In genomic region chrV:8404339-8404738, ce11 we compare ENCODE assay signal across 4 worm cellular contexts.
TF ChIP-seq lines count a peak whose summit lies in the region.

No protein-coding gene starts in this region.

TF ChIP-seq in whole organism, L1 larva, 84 proteins besides CTCF, POLR2A, EP300 and RAD21:
- TF ChIP-seq elt-3 (tag; optimal IDR thresholded peaks at IDR 0.05; lab: Kevin White, UChicago) (peak in 3 of 6 experiments; percentile 44 to 59 (median 54)), ceh-8 (GFP tag; optimal IDR thresholded peaks at IDR 0.05; lab: Kevin White, UChicago) (no peak), blmp-1 (tag; optimal IDR thresholded peaks at IDR 0.05; lab: Kevin White, UChicago) (peak; percentile 59), unc-30 (tag; optimal IDR thresholded peaks at IDR 0.05; lab: Kevin White, UChicago) (no peak), zip-4 (GFP tag; optimal IDR thresholded peaks at IDR 0.05; lab: Kevin White, UChicago) (no peak), ztf-4 (tag; optimal IDR thresholded peaks at IDR 0.05; lab: Kevin White, UChicago) (no peak)

TF ChIP-seq in whole organism, L2 larva, 48 proteins besides CTCF, POLR2A, EP300 and RAD21:
- TF ChIP-seq blmp-1 (tag; optimal IDR thresholded peaks at IDR 0.05; lab: Kevin White, UChicago; ENCODE audit: insufficient read depth) (peak; percentile 15), ztf-1 (GFP tag; conservative IDR thresholded peaks at IDR 0.05; lab: Robert Waterston, UW) (no peak), lin-39 (tag; optimal IDR thresholded peaks at IDR 0.05; lab: Kevin White, UChicago) (no peak), sma-9 (GFP tag; optimal IDR thresholded peaks at IDR 0.05; lab: Kevin White, UChicago) (peak; percentile 24), sma-9 (tag; optimal IDR thresholded peaks at IDR 0.05; lab: Kevin White, UChicago) (no peak), ztf-11 (tag; optimal IDR thresholded peaks at IDR 0.05; lab: Kevin White, UChicago) (no peak), ztf-4 (tag; optimal IDR thresholded peaks at IDR 0.05; lab: Kevin White, UChicago) (no peak), nhr-23 (tag; optimal IDR thresholded peaks at IDR 0.05; lab: Kevin White, UChicago) (no peak), egl-27 (tag; optimal IDR thresholded peaks at IDR 0.05; lab: Kevin White, UChicago) (no peak), nhr-25 (tag; optimal IDR thresholded peaks at IDR 0.05; lab: Kevin White, UChicago) (no peak), F13H6.1 (tag; optimal IDR thresholded peaks at IDR 0.05; lab: Kevin White, UChicago) (no peak), unc-62 (GFP tag; optimal IDR thresholded peaks at IDR 0.05; lab: Kevin White, UChicago) (no peak)

TF ChIP-seq in whole organism, L3 larva, 47 proteins besides CTCF, POLR2A, EP300 and RAD21:
- TF ChIP-seq elt-3 (tag; optimal IDR thresholded peaks at IDR 0.05; lab: Kevin White, UChicago), result peak in 1 of 3 experiments; percentile 55
- TF ChIP-seq nhr-25 (tag; optimal IDR thresholded peaks at IDR 0.05; lab: Kevin White, UChicago), result peak; percentile 6
- TF ChIP-seq aly-2 (tag; optimal IDR thresholded peaks at IDR 0.05; lab: Kevin White, UChicago), result no peak

TF ChIP-seq in whole organism, L4 larva, 104 proteins besides CTCF, POLR2A, EP300 and RAD21:
- TF ChIP-seq D1046.2 (GFP tag; IDR thresholded peaks at IDR 0.05; lab: Robert Waterston, UW) (no peak), vab-7 (GFP tag; IDR thresholded peaks at IDR 0.05; lab: Robert Waterston, UW) (no peak), aha-1 (tag; lab: Kevin White, UChicago) (peak; percentile 12), egl-27 (tag; optimal IDR thresholded peaks at IDR 0.05; lab: Kevin White, UChicago) (no peak), T20F7.1 (GFP tag; optimal IDR thresholded peaks at IDR 0.05; lab: Kevin White, UChicago) (no peak), madf-9 (GFP tag; conservative IDR thresholded peaks at IDR 0.05; lab: Robert Waterston, UW) (no peak), nhr-28 (tag; optimal IDR thresholded peaks at IDR 0.05; lab: Kevin White, UChicago) (peak; percentile 35), hmg-1.1 (GFP tag; IDR thresholded peaks at IDR 0.05; lab: Robert Waterston, UW) (0 out of 2 replicates have a peak, but pooled peaks have one; percentile 12), daf-16 (GFP tag; optimal IDR thresholded peaks at IDR 0.05; lab: Kevin White, UChicago) (no peak), daf-16 (tag; optimal IDR thresholded peaks at IDR 0.05; lab: Kevin White, UChicago) (no peak)
TF ChIP-seq in whole organism, L4 larva: peak in this region for 3.

Comparison
In these comparisons a context has a peak if more than half of its experiments do, and no peak if none do; other contexts are left out.
1. Of the 29 proteins assayed by ChIP-seq in both whole organism, L4 larva and whole organism, L1 larva: peak only in whole organism, L4 larva: aha-1 and nhr-28; only in whole organism, L1 larva: none; in both: none; in neither: 27.